Worm (Caenorhabditis elegans) whole organism, mixed stage, embryonic: Measurements from ENCODE around the gene T02H6.5.

Experiments used
- blmp-1 ChIP-seq: fragments of 150-350 bp; optimal IDR thresholded peaks from 2 replicates; lab custom pipeline; 2014; ENCODE audit warnings: missing biosample characterization, missing genetic modification characterization
- ceh-39 ChIP-seq: fragments of 150-350 bp; optimal IDR thresholded peaks from 2 replicates; lab custom pipeline; 2014; ENCODE audit warnings: missing biosample characterization, missing genetic modification characterization
- ceh-83 ChIP-seq: fragments of 200-800 bp; sonication (Bioruptor generic); optimal IDR thresholded peaks from 2 replicates; lab custom pipeline; 2018; ENCODE audit warnings: mild to moderate bottlenecking, missing genetic modification characterization, missing compliant biosample characterization
- ces-1 ChIP-seq: fragments of 150-350 bp; optimal IDR thresholded peaks from 2 replicates; lab custom pipeline; 2014; ENCODE audit warnings: missing biosample characterization, missing genetic modification reagents, missing genetic modification characterization
- elt-1 ChIP-seq: sonication (generic microtip); optimal IDR thresholded peaks from 2 replicates; lab custom pipeline; 2017; ENCODE audit warnings: missing genetic modification characterization, mild to moderate bottlenecking, missing compliant biosample characterization, antibody characterized with exemption, moderate library complexity, borderline replicate concordance; ENCODE audit not compliant: insufficient read depth
- lin-13 ChIP-seq: fragments of 150-350 bp; optimal IDR thresholded peaks from 2 replicates; lab custom pipeline; 2014; ENCODE audit warnings: missing biosample characterization, missing genetic modification characterization
- lin-32 ChIP-seq: fragments of 200-800 bp; sonication (Bioruptor generic); optimal IDR thresholded peaks from 2 replicates; lab custom pipeline; 2018; ENCODE audit warnings: mild to moderate bottlenecking, missing genetic modification characterization, missing compliant biosample characterization
- mab-5 ChIP-seq: fragments of 150-350 bp; optimal IDR thresholded peaks from 2 replicates; lab custom pipeline; 2014; ENCODE audit warnings: missing biosample characterization, missing genetic modification characterization
- nhr-12 ChIP-seq: fragments of 150-350 bp; optimal IDR thresholded peaks from 2 replicates; lab custom pipeline; 2014; ENCODE audit warnings: missing biosample characterization, missing genetic modification characterization
- nhr-76 ChIP-seq: sonication (generic microtip); optimal IDR thresholded peaks from 2 replicates; lab custom pipeline; 2017; ENCODE audit warnings: missing biosample characterization, missing genetic modification characterization
- sptf-1 ChIP-seq: sonication (generic microtip); optimal IDR thresholded peaks from 2 replicates; lab custom pipeline; 2017; ENCODE audit warnings: mild to moderate bottlenecking, missing genetic modification characterization, moderate library complexity, missing compliant biosample characterization
- unc-120 ChIP-seq: sonication (generic microtip); optimal IDR thresholded peaks from 2 replicates; lab custom pipeline; 2017; ENCODE audit warnings: missing genetic modification characterization, missing compliant biosample characterization; ENCODE audit not compliant: poor library complexity, severe bottlenecking
- unc-62 ChIP-seq: fragments of 150-350 bp; optimal IDR thresholded peaks from 2 replicates; lab custom pipeline; 2014; ENCODE audit warnings: missing biosample characterization, missing genetic modification reagents, missing genetic modification characterization
- ztf-11 ChIP-seq: fragments of 150-350 bp; optimal IDR thresholded peaks from 2 replicates; lab custom pipeline; 2014; ENCODE audit warnings: missing biosample characterization, missing genetic modification characterization

- TF ChIP-seq nhr-12 (tag; lab: Kevin White, UChicago) (no peak), ces-1 (GFP tag; lab: Kevin White, UChicago) (no peak), mab-5 (tag; lab: Kevin White, UChicago) (no peak), elt-1 (no peak), unc-120 (tag; lab: Kevin White, UChicago) (no peak), unc-62 (GFP tag; lab: Kevin White, UChicago) (no peak), blmp-1 (tag; lab: Kevin White, UChicago) (no peak), nhr-76 (no peak), lin-13 (no peak), sptf-1 (tag; lab: Kevin White, UChicago) (no peak), ztf-11 (no peak), lin-32 (no peak), ceh-83 (GFP tag; lab: Kevin White, UChicago) (no peak), ceh-39 (tag; lab: Kevin White, UChicago) (no peak)
Measured at ce11 chrII:683467-683866, 1.4 kb upstream of the T02H6.5 start, which contains the start of gene T02H6.6.
